Fruit fly (Drosophila melanogaster) whole organism: ENCODE results near the gene HemK1.

ENCODE experiments used
- Dll ChIP-seq: fragments of >200 bp; optimal IDR thresholded peaks from 2 replicates; lab custom pipeline; 2017
- EcR ChIP-seq, 2 experiments: fragments of >200 bp; optimal IDR thresholded peaks; 2 replicates each; lab custom pipeline; 2017; ENCODE audit warnings: missing biosample characterization in 2 of 2, missing genetic modification characterization in 2 of 2, missing genetic modification reagents in 2 of 2
- psq ChIP-seq: fragments of >200 bp; optimal IDR thresholded peaks from 2 replicates; lab custom pipeline; 2017
- usp ChIP-seq: fragments of >200 bp; optimal IDR thresholded peaks from 2 replicates; lab custom pipeline; 2017; ENCODE audit warnings: missing biosample characterization, missing genetic modification characterization, mixed read lengths

DNA sequence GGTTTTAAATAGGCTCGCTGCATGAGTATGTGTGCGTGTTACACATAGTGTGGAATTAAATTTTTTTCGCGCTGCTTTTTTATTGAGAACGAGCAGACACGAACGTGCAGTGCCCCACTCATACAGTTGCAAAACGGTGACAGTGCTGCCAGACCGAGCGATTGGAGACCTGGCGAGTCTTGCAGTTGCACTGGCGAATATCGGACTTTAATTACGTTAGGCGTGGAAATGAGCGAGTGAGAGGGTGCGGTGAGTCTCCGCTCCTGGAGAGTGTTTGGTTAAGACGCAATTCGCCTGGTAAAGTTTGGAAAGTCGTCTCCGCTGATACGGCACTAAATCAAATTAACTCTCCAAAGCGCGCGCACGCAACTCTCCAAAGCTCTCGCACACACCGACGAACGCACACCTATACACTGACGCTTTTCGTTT lies 13.8 kb upstream of the HemK1 start:
- no peak for TF ChIP-seq Dll
- TF ChIP-seq EcR (GFP tag; optimal IDR thresholded peaks at IDR 0.05; lab: Kevin White, UChicago): no peak
- TF ChIP-seq psq (lab: Kevin White, UChicago): no peak
- TF ChIP-seq usp (GFP tag; lab: Kevin White, UChicago): no peak
